Fruit fly (Drosophila melanogaster) whole organism, wandering third instar larva: ENCODE measurements around the gene CG17777.

Source experiments
- Abd-B ChIP-seq: fragments of >200 bp; optimal IDR thresholded peaks from 2 replicates; lab custom pipeline; 2017; ENCODE audit warnings: missing biosample characterization, missing genetic modification characterization
- CG32264 ChIP-seq: fragments of 200-800 bp; sonication (Bioruptor generic); optimal IDR thresholded peaks from 2 replicates; lab custom pipeline; 2016; ENCODE audit warnings: missing biosample characterization, missing genetic modification characterization
- CG9705 ChIP-seq: fragments of 200-800 bp; sonication (Bioruptor generic); optimal IDR thresholded peaks from 2 replicates; lab custom pipeline; 2018; ENCODE audit warnings: missing biosample characterization, mild to moderate bottlenecking, missing genetic modification characterization
- CrebA ChIP-seq: fragments of 200-800 bp; sonication (Bioruptor generic); optimal IDR thresholded peaks from 2 replicates; lab custom pipeline; 2016; ENCODE audit warnings: missing biosample characterization, mild to moderate bottlenecking, missing genetic modification characterization, borderline replicate concordance
- Dfd ChIP-seq: fragments of >200 bp; optimal IDR thresholded peaks from 2 replicates; lab custom pipeline; 2017; ENCODE audit warnings: missing biosample characterization, missing genetic modification characterization
- Dif ChIP-seq: fragments of 200-275, 200-300 bp; sonication (Bioruptor generic); optimal IDR thresholded peaks from 2 replicates; lab custom pipeline; 2018; ENCODE audit warnings: missing biosample characterization, missing genetic modification characterization; ENCODE audit not compliant: partially characterized antibody
- GATAd ChIP-seq: sonication (Bioruptor generic); optimal IDR thresholded peaks from 2 replicates; lab custom pipeline; 2016; ENCODE audit warnings: missing biosample characterization, missing genetic modification characterization
- Hnf4 ChIP-seq: fragments of 200-800 bp; sonication (Bioruptor generic); optimal IDR thresholded peaks from 2 replicates; lab custom pipeline; 2016; ENCODE audit warnings: missing biosample characterization, mild to moderate bottlenecking, missing genetic modification characterization
- Hr78 ChIP-seq: fragments of >200 bp; optimal IDR thresholded peaks from 2 replicates; lab custom pipeline; 2017; ENCODE audit warnings: missing biosample characterization, missing genetic modification characterization
- Hr83 ChIP-seq: fragments of 200-300 bp; sonication (Bioruptor generic); optimal IDR thresholded peaks from 2 replicates; lab custom pipeline; 2016; ENCODE audit warnings: missing biosample characterization, mild to moderate bottlenecking, missing genetic modification characterization, moderate library complexity; ENCODE audit not compliant: poor library complexity, severe bottlenecking
- Jra ChIP-seq: sonication (Bioruptor generic); optimal IDR thresholded peaks from 2 replicates; lab custom pipeline; 2016; ENCODE audit warnings: missing biosample characterization, missing genetic modification characterization
- Myc ChIP-seq: fragments of >200 bp; optimal IDR thresholded peaks from 2 replicates; lab custom pipeline; 2017
- N ChIP-seq: fragments of >200 bp; optimal IDR thresholded peaks from 2 replicates; lab custom pipeline; 2018; ENCODE audit warnings: missing biosample characterization, missing external identifiers, missing genetic modification characterization
- Rel ChIP-seq, 2 experiments: fragments of 200-800 bp; sonication (Bioruptor generic) in 1 of 2; optimal IDR thresholded peaks; 2 replicates in 1 of 2; 3 replicates in 1 of 2; lab custom pipeline; 2016 to 2019; ENCODE audit warnings: mild to moderate bottlenecking in 2 of 2, missing biosample characterization in 2 of 2, missing genetic modification characterization in 2 of 2, moderate library complexity in 1 of 2
- Sp1 ChIP-seq: fragments of 200-800 bp; sonication (Bioruptor generic); optimal IDR thresholded peaks from 3 replicates; lab custom pipeline; 2019; ENCODE audit warnings: missing biosample characterization, mild to moderate bottlenecking, missing genetic modification characterization, moderate library complexity
- Vsx2 ChIP-seq: fragments of 200-300, 225-300 bp; sonication (Bioruptor generic); optimal IDR thresholded peaks from 2 replicates; lab custom pipeline; 2018; ENCODE audit warnings: missing biosample characterization, missing genetic modification characterization; ENCODE audit not compliant: partially characterized antibody
- br ChIP-seq: fragments of 200-800 bp; sonication (Bioruptor generic); optimal IDR thresholded peaks from 2 replicates; lab custom pipeline; 2016; ENCODE audit warnings: missing biosample characterization, missing genetic modification characterization
- brk ChIP-seq: fragments of 200-800 bp; sonication (Bioruptor generic); optimal IDR thresholded peaks from 2 replicates; lab custom pipeline; 2016; ENCODE audit warnings: missing biosample characterization, mild to moderate bottlenecking, missing genetic modification characterization
- dl ChIP-seq, 2 experiments: fragments of 175-275, 200-275 bp in 1 of 2; fragments of 200-275 bp in 1 of 2; sonication (Bioruptor generic); optimal IDR thresholded peaks; lab custom pipeline; 2018; ENCODE audit warnings: mild to moderate bottlenecking in 2 of 2, missing biosample characterization in 2 of 2, missing genetic modification characterization in 2 of 2, moderate library complexity in 2 of 2; ENCODE audit not compliant: partially characterized antibody in 2 of 2, insufficient read depth in 1 of 2
- dmrt93B ChIP-seq: fragments of 200-800 bp; sonication (Bioruptor generic); optimal IDR thresholded peaks from 2 replicates; lab custom pipeline; 2018; ENCODE audit warnings: missing biosample characterization, mild to moderate bottlenecking, missing genetic modification characterization
- ey ChIP-seq: fragments of 200-800 bp; sonication (Bioruptor generic); optimal IDR thresholded peaks from 2 replicates; lab custom pipeline; 2016; ENCODE audit warnings: missing biosample characterization, missing genetic modification characterization
- h ChIP-seq: fragments of 200-800 bp; sonication (Bioruptor generic); optimal IDR thresholded peaks from 3 replicates; lab custom pipeline; 2016; ENCODE audit warnings: missing biosample characterization, mild to moderate bottlenecking, missing genetic modification characterization
- jim ChIP-seq: fragments of 175-275, 200-325 bp; sonication (Bioruptor generic); optimal IDR thresholded peaks from 2 replicates; lab custom pipeline; 2016; ENCODE audit warnings: missing biosample characterization, mild to moderate bottlenecking, missing genetic modification characterization
- lola ChIP-seq: fragments of >200 bp; optimal IDR thresholded peaks from 2 replicates; lab custom pipeline; 2017; ENCODE audit warnings: missing biosample characterization, missing genetic modification characterization
- psq ChIP-seq: fragments of 200-800 bp; sonication (Bioruptor generic); optimal IDR thresholded peaks from 3 replicates; lab custom pipeline; 2017; ENCODE audit warnings: missing biosample characterization, mild to moderate bottlenecking, missing genetic modification characterization, moderate library complexity
- rgr ChIP-seq: fragments of 200-800 bp; sonication (Bioruptor generic); optimal IDR thresholded peaks from 3 replicates; lab custom pipeline; 2016; ENCODE audit warnings: missing biosample characterization, mild to moderate bottlenecking, missing genetic modification characterization
- sage ChIP-seq: fragments of 200-800 bp; sonication (Bioruptor generic); optimal IDR thresholded peaks from 2 replicates; lab custom pipeline; 2016; ENCODE audit warnings: missing biosample characterization, mild to moderate bottlenecking, missing genetic modification characterization
- sv ChIP-seq: fragments of 200-800 bp; sonication (Bioruptor generic); optimal IDR thresholded peaks from 3 replicates; lab custom pipeline; 2016; ENCODE audit warnings: missing biosample characterization, missing genetic modification characterization
- tai ChIP-seq: sonication (Bioruptor generic); optimal IDR thresholded peaks from 2 replicates; lab custom pipeline; 2016; ENCODE audit warnings: missing biosample characterization, missing genetic modification characterization
- usp ChIP-seq: fragments of >200 bp; optimal IDR thresholded peaks from 2 replicates; lab custom pipeline; 2017; ENCODE audit warnings: missing biosample characterization, missing genetic modification characterization
- woc ChIP-seq: sonication (Bioruptor generic); optimal IDR thresholded peaks from 2 replicates; lab custom pipeline; 2016; ENCODE audit warnings: missing biosample characterization, mild to moderate bottlenecking, missing genetic modification characterization

The CG17777 gene

DNA sequence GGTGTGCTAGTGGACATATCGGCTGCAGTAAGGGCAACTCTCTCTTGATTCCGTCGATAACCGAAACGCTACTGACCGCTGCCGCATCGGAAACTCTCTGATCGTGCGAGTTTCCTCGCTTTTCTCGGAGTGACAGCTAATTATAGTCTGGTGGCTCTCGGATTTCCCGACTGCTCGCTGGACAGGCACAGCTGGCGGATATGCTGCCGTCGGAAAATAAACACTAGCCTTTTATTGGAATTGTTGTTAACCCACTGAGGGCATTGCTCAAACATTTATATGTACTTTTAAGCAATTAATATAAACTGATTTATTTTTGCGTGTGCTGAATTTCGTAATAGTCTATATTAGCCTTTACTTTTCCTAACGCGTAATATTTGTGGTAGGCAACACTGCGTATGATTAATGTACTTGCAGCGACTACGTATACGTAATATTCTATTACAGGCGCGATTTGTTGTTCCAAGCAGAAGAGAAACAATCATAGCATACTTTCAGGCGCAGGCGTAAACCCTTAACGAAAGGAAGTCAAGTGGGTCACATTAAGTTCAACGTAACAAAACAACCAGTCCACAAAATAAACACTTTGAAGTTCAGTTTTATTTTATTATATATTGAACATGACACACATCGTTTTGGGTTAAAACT is 27.2 kb downstream of the CG17777 start, which contains the start of gene SmydA-8:
SmydA-8 (minus strand) TSS at position 51 of the 648 bp plus-strand sequence.
- TF ChIP-seq N (GFP tag; lab: Kevin White, UChicago) (no peak), psq (no peak), Jra (no peak), h (no peak), Dfd (no peak), brk (GFP tag; lab: Kevin White, UChicago) (no peak), Sp1 (GFP tag; lab: Kevin White, UChicago) (no peak), Hr78 (GFP tag; lab: Kevin White, UChicago) (no peak), Rel (GFP tag; optimal IDR thresholded peaks at IDR 0.05; lab: Kevin White, UChicago) (no peak), Rel (tag; optimal IDR thresholded peaks at IDR 0.05; lab: Kevin White, UChicago) (no peak), Dif (no peak), rgr (no peak), usp (GFP tag; lab: Kevin White, UChicago) (no peak), CG32264 (GFP tag; lab: Kevin White, UChicago) (no peak), Hr83 (GFP tag; lab: Kevin White, UChicago) (no peak), Abd-B (no peak)

DNA sequence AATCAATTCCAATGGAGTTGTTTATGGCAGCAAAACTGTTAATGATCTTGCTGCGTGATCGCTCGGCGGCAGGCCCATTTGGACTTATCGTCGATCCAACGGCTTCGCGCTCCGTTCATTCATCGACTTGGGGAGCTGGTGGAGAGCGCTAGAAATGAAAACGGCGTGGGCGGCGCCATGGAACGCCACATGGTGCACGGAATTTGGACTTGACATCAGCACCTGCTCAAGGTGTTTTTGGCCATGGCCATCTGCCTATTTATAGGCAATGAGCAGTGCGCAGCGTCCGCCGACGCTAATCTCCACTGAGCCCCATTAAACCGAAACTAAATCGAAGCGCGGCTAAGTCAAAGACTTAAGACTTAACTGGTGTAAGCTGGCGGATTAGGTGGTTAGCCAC is 31.8 kb downstream of the CG17777 start:
- TF ChIP-seq Hnf4 (no peak), Hr83 (GFP tag; lab: Kevin White, UChicago) (no peak), brk (GFP tag; lab: Kevin White, UChicago) (no peak), Rel (GFP tag; optimal IDR thresholded peaks at IDR 0.05; lab: Kevin White, UChicago) (no peak), Rel (tag; optimal IDR thresholded peaks at IDR 0.05; lab: Kevin White, UChicago) (no peak), ey (GFP tag; lab: Kevin White, UChicago) (no peak), N (GFP tag; lab: Kevin White, UChicago) (no peak), CrebA (GFP tag; lab: Kevin White, UChicago) (no peak)

DNA sequence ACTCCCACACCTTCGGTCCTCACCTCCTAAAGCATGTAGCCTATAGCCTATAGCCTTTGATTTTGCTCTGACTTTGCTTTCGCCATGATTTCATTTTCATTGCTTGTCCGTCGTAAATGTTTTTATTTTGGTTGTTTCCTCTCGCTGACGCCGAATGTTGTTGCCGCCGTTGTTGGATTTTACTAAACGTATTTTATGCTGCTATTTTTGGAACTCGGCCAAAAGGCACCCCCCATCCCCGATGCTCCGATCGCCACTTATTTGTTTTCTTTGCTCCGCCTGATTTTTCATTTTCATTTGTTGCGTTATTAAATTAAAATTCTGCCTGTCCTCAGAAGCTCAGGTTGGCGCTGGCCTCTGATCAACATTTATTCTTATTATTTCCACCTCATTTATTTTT is 32.6 kb downstream of the CG17777 start:
- no peak for TF ChIP-seq dl (GFP tag; optimal IDR thresholded peaks at IDR 0.05; lab: Kevin White, UChicago; ENCODE audit: insufficient read depth in 1 of 2, partially characterized antibody in 2 of 2)
- TF ChIP-seq br (GFP tag; lab: Kevin White, UChicago) = no peak
- no peak for TF ChIP-seq tai (GFP tag; lab: Kevin White, UChicago)
- no peak for TF ChIP-seq brk (GFP tag; lab: Kevin White, UChicago)
- TF ChIP-seq Abd-B = no peak
- TF ChIP-seq Dfd = no peak
- TF ChIP-seq jim = no peak
- TF ChIP-seq Hr78 (GFP tag; lab: Kevin White, UChicago) = no peak
- TF ChIP-seq usp (GFP tag; lab: Kevin White, UChicago) = no peak
- no peak for TF ChIP-seq Vsx2 (GFP tag; lab: Kevin White, UChicago)
- TF ChIP-seq dmrt93B (GFP tag; lab: Kevin White, UChicago) = no peak
- no peak for TF ChIP-seq sv (GFP tag; lab: Kevin White, UChicago)
- TF ChIP-seq woc (GFP tag; lab: Kevin White, UChicago) = no peak
- no peak for TF ChIP-seq Hr83 (GFP tag; lab: Kevin White, UChicago)
- TF ChIP-seq CG32264 (GFP tag; lab: Kevin White, UChicago) = no peak

DNA sequence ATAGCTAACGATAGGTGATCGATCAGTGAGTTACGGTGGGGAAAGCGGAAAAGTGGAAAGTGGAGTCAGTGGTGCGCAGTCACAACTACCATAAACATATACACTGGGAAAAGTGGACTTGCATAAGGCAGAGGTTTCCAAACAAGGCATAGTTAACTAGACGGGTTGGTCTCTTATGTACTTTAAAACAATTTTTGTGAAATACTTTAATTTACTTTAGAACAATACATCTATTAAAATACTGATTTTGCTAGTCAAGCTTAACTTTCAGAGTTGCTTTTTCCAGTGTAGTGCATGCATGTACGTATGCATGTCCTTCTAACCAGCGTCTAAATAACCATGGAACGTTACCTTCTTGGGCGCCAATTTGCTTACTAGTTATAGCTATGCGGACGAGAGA is 33.2 kb downstream of the CG17777 start:
- TF ChIP-seq Hnf4 (no peak), CrebA (GFP tag; lab: Kevin White, UChicago) (no peak), lola (no peak), Dfd (no peak), CG9705 (GFP tag; lab: Kevin White, UChicago) (no peak), Myc (lab: Kevin White, UChicago) (no peak), woc (GFP tag; lab: Kevin White, UChicago) (no peak)

DNA sequence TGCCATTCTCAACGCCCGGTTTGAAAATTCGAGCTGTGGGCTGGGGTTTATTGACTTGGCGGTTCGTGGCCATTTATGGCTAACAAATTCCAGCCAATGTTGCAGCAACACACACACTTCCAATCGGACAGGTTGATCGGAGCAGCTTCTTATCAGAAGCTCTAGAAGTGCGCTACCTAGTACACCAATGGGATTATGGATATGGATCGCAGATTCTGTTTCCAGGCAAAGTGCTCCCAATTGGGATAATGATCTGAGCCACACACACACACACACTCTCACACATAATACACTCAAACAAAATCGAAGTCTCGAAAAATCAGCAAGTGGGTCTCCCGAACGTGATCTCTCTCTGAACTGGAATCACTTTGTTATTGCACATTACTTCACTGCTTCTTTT is 34.9 kb downstream of the CG17777 start:
- TF ChIP-seq psq (no peak), woc (GFP tag; lab: Kevin White, UChicago) (no peak), CG32264 (GFP tag; lab: Kevin White, UChicago) (no peak), lola (no peak), Dfd (no peak), usp (GFP tag; lab: Kevin White, UChicago) (no peak), ey (GFP tag; lab: Kevin White, UChicago) (no peak), Hr83 (GFP tag; lab: Kevin White, UChicago) (no peak), sage (GFP tag; lab: Kevin White, UChicago) (no peak), sv (GFP tag; lab: Kevin White, UChicago) (no peak), GATAd (GFP tag; lab: Kevin White, UChicago) (no peak), N (GFP tag; lab: Kevin White, UChicago) (no peak), Dif (no peak)
